Fruit fly (Drosophila melanogaster): ENCODE measurements around the gene Past1.

The Past1 gene

DNA sequence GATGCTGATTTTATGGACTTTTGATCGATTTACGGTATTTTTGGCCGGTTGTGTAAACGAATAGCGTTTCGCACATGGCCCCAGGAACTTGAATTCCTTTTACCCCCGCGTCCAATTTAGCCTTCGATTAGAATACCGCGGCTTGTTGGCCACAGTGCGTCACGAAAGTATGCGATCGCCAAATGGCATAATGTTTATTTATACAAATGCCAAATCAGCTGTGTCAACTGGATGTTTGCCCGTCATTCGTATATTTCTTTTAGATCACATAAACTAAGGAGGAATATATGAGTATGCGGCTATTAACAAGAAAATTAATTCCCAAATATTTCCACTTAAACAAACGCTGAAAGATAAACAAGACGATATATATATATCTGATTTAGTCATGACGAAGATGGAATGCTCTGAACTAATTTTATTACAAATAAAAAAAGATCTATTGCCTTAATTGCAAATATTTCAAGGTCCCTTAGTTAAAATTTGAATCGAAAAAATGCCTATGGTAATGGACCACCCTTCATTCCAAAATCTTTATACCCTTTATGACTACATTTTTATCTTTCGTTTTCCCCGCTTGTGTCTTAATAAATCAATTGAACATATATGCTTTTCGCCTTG, 40.1 kb upstream of the Past1 start (continued):
- TF ChIP-seq NFAT (GFP tag; IDR thresholded peaks at IDR 0.05) (no peak; the same call in 1 of the 2 replicates), CG1603 (tag; optimal IDR thresholded peaks at IDR 0.05) (no peak), aop (GFP tag; IDR thresholded peaks at IDR 0.05) (no peak), salm (tag; optimal IDR thresholded peaks at IDR 0.05) (no peak), CG6254 (GFP tag; optimal IDR thresholded peaks at IDR 0.05) (no peak), cwo (GFP tag; optimal IDR thresholded peaks at IDR 0.05) (no peak), NC2α (GFP tag; optimal IDR thresholded peaks at IDR 0.05) (no peak), kni (GFP tag; optimal IDR thresholded peaks at IDR 0.05) (no peak), CG10209 (GFP tag; optimal IDR thresholded peaks at IDR 0.05) (peak; percentile 10), HLHmδ (GFP tag; optimal IDR thresholded peaks at IDR 0.05) (no peak), CG2129 (GFP tag; IDR thresholded peaks at IDR 0.05; ENCODE audit: partially characterized antibody) (no peak), ci (GFP tag; IDR thresholded peaks at IDR 0.05) (no peak), so (GFP tag; IDR thresholded peaks at IDR 0.05) (no peak), CG10959 (GFP tag; IDR thresholded peaks at IDR 0.05) (no peak), CG4707 (GFP tag; optimal IDR thresholded peaks at IDR 0.05) (no peak), NC2β (GFP tag; optimal IDR thresholded peaks at IDR 0.05) (no peak), CG6791 (GFP tag; IDR thresholded peaks at IDR 0.05; ENCODE audit: partially characterized antibody) (no peak), peb (GFP tag; IDR thresholded peaks at IDR 0.05) (no peak), Hey (tag; optimal IDR thresholded peaks at IDR 0.05) (no peak), CG7786 (GFP tag; optimal IDR thresholded peaks at IDR 0.05) (peak; percentile 16), CG6854 (GFP tag; optimal IDR thresholded peaks at IDR 0.05) (peak; percentile 28), BEAF-32 (GFP tag; optimal IDR thresholded peaks at IDR 0.05) (no peak), gro (GFP tag; optimal IDR thresholded peaks at IDR 0.05) (peak; percentile 0), D19B (GFP tag; optimal IDR thresholded peaks at IDR 0.05) (peak; percentile 18), bowl (GFP tag; IDR thresholded peaks at IDR 0.05) (no peak), Dll (GFP tag; IDR thresholded peaks at IDR 0.05; ENCODE audit: partially characterized antibody) (no peak), CG2120 (GFP tag; optimal IDR thresholded peaks at IDR 0.05) (peak; percentile 64), ato (GFP tag; IDR thresholded peaks at IDR 0.05; ENCODE audit: partially characterized antibody) (no peak), CG9797 (GFP tag; optimal IDR thresholded peaks at IDR 0.05) (no peak), CG8359 (GFP tag; optimal IDR thresholded peaks at IDR 0.05; ENCODE audit: borderline replicate concordance) (no peak), CG34224 (GFP tag; IDR thresholded peaks at IDR 0.05; ENCODE audit: partially characterized antibody) (no peak), CG6813 (GFP tag; optimal IDR thresholded peaks at IDR 0.05) (peak; percentile 42), CG13624 (GFP tag; optimal IDR thresholded peaks at IDR 0.05) (peak; percentile 14), CG9932 (GFP tag; IDR thresholded peaks at IDR 0.05) (peak; percentile 71), CG10267 (tag; optimal IDR thresholded peaks at IDR 0.05) (no peak), CG14710 (tag; optimal IDR thresholded peaks at IDR 0.05) (no peak), caup (GFP tag; optimal IDR thresholded peaks at IDR 0.05; ENCODE audit: severe bottlenecking) (peak; percentile 62), lab (GFP tag; optimal IDR thresholded peaks at IDR 0.05) (peak; percentile 70), Max (GFP tag; optimal IDR thresholded peaks at IDR 0.05) (no peak), BtbVII (GFP tag; optimal IDR thresholded peaks at IDR 0.05) (peak; percentile 43), gsb (GFP tag; IDR thresholded peaks at IDR 0.05) (no peak), Tbp (GFP tag; optimal IDR thresholded peaks at IDR 0.05) (no peak), CG1647 (GFP tag; optimal IDR thresholded peaks at IDR 0.05) (no peak), CG9817 (tag; optimal IDR thresholded peaks at IDR 0.05) (peak; percentile 24), Xbp1 (GFP tag; optimal IDR thresholded peaks at IDR 0.05) (no peak), CG8924 (tag; optimal IDR thresholded peaks at IDR 0.05) (no peak), Doc2 (GFP tag; IDR thresholded peaks at IDR 0.05) (no peak), CG13424 (tag; optimal IDR thresholded peaks at IDR 0.05) (peak; percentile 8), CG6765 (GFP tag; optimal IDR thresholded peaks at IDR 0.05) (peak; percentile 25)

All from whole organism, embryonic.